Fruit fly (Drosophila melanogaster) whole organism, embryonic: ENCODE data around the gene CG33795.

Source experiments
- Adf1 ChIP-seq: fragments of 200-800 bp; sonication (Bioruptor generic); IDR thresholded peaks from 2 replicates; pipeline ENCODE4 v1.3.6; 2022; ENCODE audit warnings: missing biosample characterization, missing genetic modification characterization
- Bteb2 ChIP-seq: fragments of 200-800 bp; sonication (Bioruptor generic); optimal IDR thresholded peaks from 2 replicates; lab custom pipeline; 2016; ENCODE audit warnings: missing biosample characterization, missing genetic modification characterization
- CG10321 ChIP-seq: fragments of 200-800 bp; sonication (Bioruptor generic); IDR thresholded peaks from 2 replicates; pipeline ENCODE4 v1.3.6; 2022; ENCODE audit warnings: missing biosample characterization, missing genetic modification characterization
- CG10543 ChIP-seq: fragments of 200-800 bp; sonication (Bioruptor generic); optimal IDR thresholded peaks from 3 replicates; lab custom pipeline; 2017; ENCODE audit warnings: missing biosample characterization, mild to moderate bottlenecking, missing genetic modification characterization, moderate library complexity
- CG10979 ChIP-seq: fragments of 200-800 bp; sonication (Bioruptor generic); optimal IDR thresholded peaks from 2 replicates; lab custom pipeline; 2018; ENCODE audit warnings: missing biosample characterization, mild to moderate bottlenecking, missing genetic modification characterization, moderate library complexity
- CG11085 ChIP-seq: fragments of 200-800 bp; sonication (Bioruptor generic); IDR thresholded peaks from 2 replicates; pipeline ENCODE4 v1.3.6; 2022; ENCODE audit warnings: missing biosample characterization, missing genetic modification characterization
- CG11504 ChIP-seq: fragments of 200-800 bp; sonication (Bioruptor generic); optimal IDR thresholded peaks from 3 replicates; lab custom pipeline; 2019; ENCODE audit warnings: missing biosample characterization, mild to moderate bottlenecking, missing genetic modification characterization, moderate library complexity
- CG11695 ChIP-seq: fragments of 200-800 bp; sonication (Bioruptor generic); IDR thresholded peaks from 3 replicates; pipeline ENCODE4 v1.3.6; 2022; ENCODE audit warnings: missing biosample characterization, missing genetic modification characterization
- CG12659 ChIP-seq: fragments of 200-800 bp; sonication (Bioruptor generic); optimal IDR thresholded peaks from 3 replicates; lab custom pipeline; 2017; ENCODE audit warnings: mild to moderate bottlenecking, missing biosample characterization, missing genetic modification reagents, missing genetic modification characterization
- CG13287 ChIP-seq: fragments of 200-800 bp; sonication (Bioruptor generic); IDR thresholded peaks from 2 replicates; pipeline ENCODE4 v1.3.6; 2022; ENCODE audit warnings: missing biosample characterization, missing genetic modification characterization; ENCODE audit not compliant: partially characterized antibody
- CG15696 ChIP-seq: fragments of 200-800 bp; sonication (Bioruptor generic); optimal IDR thresholded peaks from 2 replicates; lab custom pipeline; 2019; ENCODE audit warnings: missing biosample characterization, mild to moderate bottlenecking, missing genetic modification characterization, moderate library complexity
- CG17359 ChIP-seq: fragments of 200-800 bp; sonication (Bioruptor generic); optimal IDR thresholded peaks from 3 replicates; lab custom pipeline; 2018; ENCODE audit warnings: missing biosample characterization, mild to moderate bottlenecking, missing genetic modification characterization, moderate library complexity
- CG18764 ChIP-seq: fragments of 200-800 bp; sonication (Bioruptor generic); optimal IDR thresholded peaks from 3 replicates; lab custom pipeline; 2016; ENCODE audit warnings: missing biosample characterization, missing genetic modification characterization
- CG33557 ChIP-seq: fragments of 200-800 bp; sonication (Bioruptor generic); optimal IDR thresholded peaks from 2 replicates; lab custom pipeline; 2019; ENCODE audit warnings: missing biosample characterization, mild to moderate bottlenecking, missing genetic modification characterization, moderate library complexity
- CG4328 ChIP-seq: fragments of 200-800 bp; sonication (Bioruptor generic); optimal IDR thresholded peaks from 3 replicates; lab custom pipeline; 2017; ENCODE audit warnings: missing biosample characterization, missing genetic modification reagents, missing genetic modification characterization
- CG5953 ChIP-seq: fragments of 200-800 bp; sonication (Bioruptor generic); IDR thresholded peaks from 2 replicates; pipeline ENCODE4 v1.3.6; 2022; ENCODE audit warnings: missing biosample characterization, missing genetic modification characterization
- CG6254 ChIP-seq: fragments of 200-800 bp; sonication (Bioruptor generic); optimal IDR thresholded peaks from 3 replicates; lab custom pipeline; 2017; ENCODE audit warnings: mild to moderate bottlenecking, missing biosample characterization, missing genetic modification reagents, missing genetic modification characterization
- CG6854 ChIP-seq: fragments of 200-800 bp; sonication (Bioruptor generic); optimal IDR thresholded peaks from 3 replicates; lab custom pipeline; 2017; ENCODE audit warnings: missing biosample characterization, mild to moderate bottlenecking, missing genetic modification characterization
- CG9932 ChIP-seq: fragments of 200-800 bp; sonication (Bioruptor generic); IDR thresholded peaks from 2 replicates; pipeline ENCODE4 v1.3.6; 2022; ENCODE audit warnings: missing biosample characterization, missing genetic modification characterization
- Dad ChIP-seq: fragments of 200-800 bp; sonication (Bioruptor generic); optimal IDR thresholded peaks from 3 replicates; lab custom pipeline; 2016; ENCODE audit warnings: missing biosample characterization, missing genetic modification characterization
- Elba2 ChIP-seq: fragments of 200-800 bp; sonication (Bioruptor generic); optimal IDR thresholded peaks from 3 replicates; lab custom pipeline; 2016; ENCODE audit warnings: missing biosample characterization, missing genetic modification characterization
- Nf-YC ChIP-seq: fragments of 200-800 bp; optimal IDR thresholded peaks from 3 replicates; lab custom pipeline; 2019; ENCODE audit warnings: missing biosample characterization, mild to moderate bottlenecking, missing genetic modification characterization, moderate library complexity
- Oli ChIP-seq: fragments of 200-800 bp; sonication (Bioruptor generic); optimal IDR thresholded peaks from 2 replicates; lab custom pipeline; 2018; ENCODE audit warnings: missing biosample characterization, mild to moderate bottlenecking, missing genetic modification characterization, moderate library complexity
- Pdp1 ChIP-seq, 2 experiments: fragments of 200-800 bp; sonication (Bioruptor generic); optimal IDR thresholded peaks; 3 replicates each; lab custom pipeline; 2016; ENCODE audit warnings: missing biosample characterization in 2 of 2, missing genetic modification characterization in 2 of 2, mild to moderate bottlenecking in 1 of 2, moderate library complexity in 1 of 2
- Rfx ChIP-seq: fragments of 200-800 bp; sonication (Bioruptor generic); IDR thresholded peaks from 2 replicates; pipeline ENCODE4 v1.3.6; 2022; ENCODE audit warnings: missing biosample characterization, missing genetic modification characterization
- Six4 ChIP-seq: fragments of 200-800 bp; sonication (Bioruptor generic); optimal IDR thresholded peaks from 2 replicates; lab custom pipeline; 2016; ENCODE audit warnings: missing biosample characterization, missing genetic modification characterization
- Sry-β ChIP-seq: fragments of 200-800 bp; sonication (Bioruptor generic); optimal IDR thresholded peaks from 2 replicates; lab custom pipeline; 2018; ENCODE audit warnings: missing biosample characterization, mild to moderate bottlenecking, missing genetic modification characterization, moderate library complexity
- Xbp1 ChIP-seq: fragments of 200-800 bp; sonication (Bioruptor generic); optimal IDR thresholded peaks from 3 replicates; lab custom pipeline; 2016; ENCODE audit warnings: missing biosample characterization, mild to moderate bottlenecking, missing genetic modification characterization
- al ChIP-seq: fragments of 200-800 bp; sonication (Bioruptor generic); IDR thresholded peaks from 2 replicates; pipeline ENCODE4 v1.3.6; 2022; ENCODE audit warnings: missing biosample characterization, missing genetic modification characterization
- ara ChIP-seq: fragments of 200-800 bp; sonication (Bioruptor generic); IDR thresholded peaks from 2 replicates; pipeline ENCODE4 v1.3.6; 2022; ENCODE audit warnings: missing biosample characterization, missing genetic modification characterization
- br ChIP-seq: fragments of >200 bp; optimal IDR thresholded peaks from 2 replicates; lab custom pipeline; 2017
- btn ChIP-seq: fragments of 200-800 bp; sonication (Bioruptor generic); optimal IDR thresholded peaks from 2 replicates; lab custom pipeline; 2016; ENCODE audit warnings: missing biosample characterization, missing genetic modification characterization
- chinmo ChIP-seq: fragments of 200-800 bp; sonication (Bioruptor generic); IDR thresholded peaks from 4 replicates; pipeline ENCODE4 v1.3.6; 2022; ENCODE audit warnings: missing biosample characterization, missing genetic modification characterization; ENCODE audit not compliant: partially characterized antibody
- cwo ChIP-seq: fragments of 200-800 bp; sonication (Bioruptor generic); optimal IDR thresholded peaks from 3 replicates; lab custom pipeline; 2017; ENCODE audit warnings: missing biosample characterization, missing genetic modification characterization, mild to moderate bottlenecking, moderate library complexity, missing genetic modification reagents
- dpn ChIP-seq, 2 experiments: fragments of 200-800 bp; sonication (Bioruptor generic); optimal IDR thresholded peaks; 3 replicates each; lab custom pipeline; 2016; ENCODE audit warnings: missing biosample characterization in 2 of 2, missing genetic modification characterization in 2 of 2
- emc ChIP-seq: fragments of 200-800 bp; sonication (Bioruptor generic); optimal IDR thresholded peaks from 2 replicates; lab custom pipeline; 2016; ENCODE audit warnings: missing biosample characterization, missing genetic modification characterization
- en ChIP-seq: fragments of 200-800 bp; sonication (Bioruptor generic); optimal IDR thresholded peaks from 2 replicates; lab custom pipeline; 2016; ENCODE audit warnings: missing biosample characterization, missing genetic modification characterization
- gro ChIP-seq: fragments of 200-800 bp; sonication (Bioruptor generic); optimal IDR thresholded peaks from 2 replicates; lab custom pipeline; 2016; ENCODE audit warnings: missing biosample characterization, missing genetic modification characterization
- gsb-n ChIP-seq: fragments of 200-800 bp; sonication (Bioruptor generic); optimal IDR thresholded peaks from 3 replicates; lab custom pipeline; 2018; ENCODE audit warnings: missing biosample characterization, mild to moderate bottlenecking, missing genetic modification characterization
- gt ChIP-seq: fragments of 200-800 bp; sonication (Bioruptor generic); IDR thresholded peaks from 2 replicates; pipeline ENCODE4 v1.3.6; 2022; ENCODE audit warnings: missing biosample characterization, missing genetic modification characterization
- kah ChIP-seq: fragments of 200-800 bp; sonication (Bioruptor generic); optimal IDR thresholded peaks from 2 replicates; lab custom pipeline; 2018; ENCODE audit warnings: missing biosample characterization, mild to moderate bottlenecking, missing genetic modification characterization
- knrl ChIP-seq: fragments of 200-800 bp; sonication (Bioruptor generic); IDR thresholded peaks from 3 replicates; pipeline ENCODE4 v1.3.6; 2022; ENCODE audit warnings: missing biosample characterization, missing genetic modification characterization; ENCODE audit not compliant: partially characterized antibody
- lilli ChIP-seq: fragments of 200-800 bp; sonication (Bioruptor generic); optimal IDR thresholded peaks from 3 replicates; lab custom pipeline; 2016; ENCODE audit warnings: missing biosample characterization, missing genetic modification characterization
- nom ChIP-seq: fragments of 200-800 bp; sonication (Bioruptor generic); optimal IDR thresholded peaks from 2 replicates; lab custom pipeline; 2017; ENCODE audit warnings: missing biosample characterization, missing genetic modification characterization, mild to moderate bottlenecking, moderate library complexity, missing genetic modification reagents
- row ChIP-seq: fragments of 200-800 bp; sonication (Bioruptor generic); IDR thresholded peaks from 3 replicates; pipeline ENCODE4 v1.3.6; 2022; ENCODE audit warnings: missing biosample characterization, missing genetic modification characterization
- sd ChIP-seq: fragments of 200-800 bp; sonication (Bioruptor generic); optimal IDR thresholded peaks from 3 replicates; lab custom pipeline; 2018; ENCODE audit warnings: missing biosample characterization, mild to moderate bottlenecking, missing genetic modification characterization, moderate library complexity
- sr ChIP-seq: fragments of 200-800 bp; sonication (Bioruptor generic); IDR thresholded peaks from 3 replicates; pipeline ENCODE4 v1.3.6; 2022; ENCODE audit warnings: missing biosample characterization, missing genetic modification characterization
- sug ChIP-seq: fragments of 200-800 bp; optimal IDR thresholded peaks from 2 replicates; lab custom pipeline; 2019; ENCODE audit warnings: missing biosample characterization, mild to moderate bottlenecking, missing genetic modification characterization, moderate library complexity
- trem ChIP-seq: fragments of 200-800 bp; optimal IDR thresholded peaks from 3 replicates; lab custom pipeline; 2019; ENCODE audit warnings: missing biosample characterization, mild to moderate bottlenecking, missing genetic modification characterization, moderate library complexity

Gene CG33795

dm6 chr3L:16131264-16132066 is 39.7 kb downstream of the CG33795 start, which contains the start of the genes Trs20 and elg1 (continued):
- TF ChIP-seq CG33557: peak; percentile 51
- TF ChIP-seq sd: peak; percentile 37
- TF ChIP-seq CG9932 (GFP tag; lab: Robert Waterston, UW): peak; percentile 62
- TF ChIP-seq Nf-YC (tag; lab: Kevin White, UChicago): peak; percentile 67
- no peak for TF ChIP-seq CG5953
- TF ChIP-seq en (GFP tag; lab: Kevin White, UChicago): no peak
- no peak for TF ChIP-seq btn (GFP tag; lab: Kevin White, UChicago)
- TF ChIP-seq gsb-n (tag; lab: Kevin White, UChicago): peak; percentile 85
- TF ChIP-seq Sry-β (GFP tag; lab: Kevin White, UChicago): no peak
- TF ChIP-seq Rfx: peak; percentile 65
- TF ChIP-seq gro (GFP tag; lab: Kevin White, UChicago): peak; percentile 21
- TF ChIP-seq Pdp1 (GFP tag; optimal IDR thresholded peaks at IDR 0.05; lab: Kevin White, UChicago): peak in 1 of 2 experiments; percentile 5
- peak; percentile 39; the same call in 1 of the 2 replicates for TF ChIP-seq al (GFP tag; lab: Robert Waterston, UW)
- peak; percentile 53 for TF ChIP-seq Oli (tag; lab: Kevin White, UChicago)
- TF ChIP-seq CG10321 (GFP tag; lab: Robert Waterston, UW): no peak
- no peak for TF ChIP-seq Adf1 (GFP tag; lab: Robert Waterston, UW)
- no peak for TF ChIP-seq sr (GFP tag; lab: Robert Waterston, UW)
- TF ChIP-seq CG11695 (GFP tag; lab: Robert Waterston, UW): peak; percentile 56; the same call in 2 of the 3 replicates
- TF ChIP-seq Xbp1: peak; percentile 35
- TF ChIP-seq br (lab: Kevin White, UChicago): no peak
- peak; percentile 59 for TF ChIP-seq CG12659 (GFP tag; lab: Kevin White, UChicago)
- TF ChIP-seq CG18764 (GFP tag; lab: Kevin White, UChicago): no peak
- TF ChIP-seq CG10543 (GFP tag; lab: Kevin White, UChicago): peak; percentile 49
- peak; percentile 4 for TF ChIP-seq Elba2 (GFP tag; lab: Kevin White, UChicago)
- no peak for TF ChIP-seq chinmo
- peak; percentile 37 for TF ChIP-seq CG6854
- no peak for TF ChIP-seq Bteb2 (GFP tag; lab: Kevin White, UChicago)
- peak; percentile 54 for TF ChIP-seq CG15696 (tag; lab: Kevin White, UChicago)
- TF ChIP-seq CG17359: peak; percentile 45
- no peak for TF ChIP-seq CG6254 (GFP tag; lab: Kevin White, UChicago)
- TF ChIP-seq row (GFP tag; lab: Robert Waterston, UW): peak; percentile 75
- peak; percentile 8 for TF ChIP-seq kah (GFP tag; lab: Kevin White, UChicago)
- TF ChIP-seq CG13287 (GFP tag; lab: Robert Waterston, UW): no peak; the same call in 1 of the 2 replicates
- TF ChIP-seq CG4328 (GFP tag; lab: Kevin White, UChicago): peak; percentile 39
- peak; percentile 60 for TF ChIP-seq nom
- peak; percentile 56 for TF ChIP-seq trem (tag; lab: Kevin White, UChicago)
- TF ChIP-seq CG11085 (GFP tag; lab: Robert Waterston, UW): no peak
- no peak for TF ChIP-seq emc (GFP tag; lab: Kevin White, UChicago)
- no peak for TF ChIP-seq gt (GFP tag; lab: Robert Waterston, UW)
- peak; percentile 65 for TF ChIP-seq CG10979
- TF ChIP-seq knrl (GFP tag; lab: Robert Waterston, UW): no peak
- TF ChIP-seq dpn (GFP tag; optimal IDR thresholded peaks at IDR 0.05; lab: Kevin White, UChicago): peak; percentile 2 to 35
- peak; percentile 58 for TF ChIP-seq sug (tag; lab: Kevin White, UChicago)
- no peak for TF ChIP-seq Six4 (GFP tag; lab: Kevin White, UChicago)
- peak; percentile 45 for TF ChIP-seq lilli (GFP tag; lab: Kevin White, UChicago)
- no peak for TF ChIP-seq CG11504 (tag; lab: Kevin White, UChicago)
- no peak for TF ChIP-seq ara (GFP tag; lab: Robert Waterston, UW)
- peak; percentile 33 for TF ChIP-seq cwo
- no peak for TF ChIP-seq Dad
